Fruit fly (Drosophila melanogaster) whole organism, pupa: ENCODE measurements around the gene CG3091.

ENCODE experiments used
- CG10348 ChIP-seq: fragments of 200-800 bp; sonication (Bioruptor generic); IDR thresholded peaks from 2 replicates; pipeline ENCODE4 v1.3.6; 2022; ENCODE audit warnings: missing biosample characterization, missing genetic modification characterization
- CG12605 ChIP-seq: fragments of 200-800 bp; sonication (Bioruptor generic); IDR thresholded peaks from 2 replicates; pipeline ENCODE4 v1.3.6; 2022; ENCODE audit warnings: missing biosample characterization, missing genetic modification characterization
- CG13204 ChIP-seq: fragments of 200-800 bp; sonication (Bioruptor generic); optimal IDR thresholded peaks from 2 replicates; lab custom pipeline; 2018; ENCODE audit warnings: missing biosample characterization, mild to moderate bottlenecking, missing genetic modification characterization, moderate library complexity
- CG14655 ChIP-seq: fragments of 200-800 bp; sonication (Bioruptor generic); optimal IDR thresholded peaks from 3 replicates; lab custom pipeline; 2017; ENCODE audit warnings: mild to moderate bottlenecking, missing biosample characterization, missing genetic modification reagents, missing genetic modification characterization
- CG15710 ChIP-seq: fragments of 200-800 bp; sonication (Bioruptor generic); optimal IDR thresholded peaks from 2 replicates; lab custom pipeline; 2018; ENCODE audit warnings: missing biosample characterization, mild to moderate bottlenecking, missing genetic modification characterization, moderate library complexity
- CG17806 ChIP-seq: fragments of 200-800 bp; sonication (Bioruptor generic); optimal IDR thresholded peaks from 2 replicates; lab custom pipeline; 2018; ENCODE audit warnings: missing biosample characterization, mild to moderate bottlenecking, missing genetic modification characterization, moderate library complexity
- CG32121 ChIP-seq: fragments of 200-800 bp; sonication (Bioruptor generic); IDR thresholded peaks from 2 replicates; pipeline ENCODE4 v1.3.6; 2022; ENCODE audit warnings: missing biosample characterization, missing genetic modification characterization
- CG34367 ChIP-seq: fragments of 200-800 bp; sonication (Bioruptor generic); optimal IDR thresholded peaks from 2 replicates; lab custom pipeline; 2018; ENCODE audit warnings: missing biosample characterization, mild to moderate bottlenecking, missing genetic modification characterization
- CG4496 ChIP-seq: fragments of 200-800 bp; sonication (Bioruptor generic); IDR thresholded peaks from 3 replicates; pipeline ENCODE4 v1.3.6; 2022; ENCODE audit warnings: missing biosample characterization, missing genetic modification characterization
- CG8159 ChIP-seq: fragments of 200-800 bp; sonication (Bioruptor generic); optimal IDR thresholded peaks from 3 replicates; lab custom pipeline; 2018; ENCODE audit warnings: missing biosample characterization, mild to moderate bottlenecking, missing genetic modification characterization, moderate library complexity
- CG8301 ChIP-seq: fragments of 200-800 bp; sonication (Bioruptor generic); optimal IDR thresholded peaks from 2 replicates; lab custom pipeline; 2018; ENCODE audit warnings: missing biosample characterization, mild to moderate bottlenecking, missing genetic modification characterization
- CG9948 ChIP-seq: fragments of 200-800 bp; sonication (Bioruptor generic); optimal IDR thresholded peaks from 2 replicates; lab custom pipeline; 2018; ENCODE audit warnings: missing biosample characterization, mild to moderate bottlenecking, missing genetic modification characterization, moderate library complexity
- D1 ChIP-seq: fragments of 200-800 bp; sonication (Bioruptor generic); optimal IDR thresholded peaks from 2 replicates; lab custom pipeline; 2018; ENCODE audit warnings: missing biosample characterization, mild to moderate bottlenecking, missing genetic modification characterization, moderate library complexity
- EcR ChIP-seq: fragments of 200-800 bp; sonication (Bioruptor generic); optimal IDR thresholded peaks from 3 replicates; lab custom pipeline; 2019; ENCODE audit warnings: missing biosample characterization, missing genetic modification characterization, mild to moderate bottlenecking, moderate library complexity, missing genetic modification reagents
- Ets98B ChIP-seq: fragments of 200-800 bp; sonication (Bioruptor generic); IDR thresholded peaks from 2 replicates; pipeline ENCODE4 v1.3.6; 2022; ENCODE audit warnings: missing biosample characterization, missing genetic modification characterization
- Pif1A ChIP-seq: fragments of 200-800 bp; sonication (Bioruptor generic); optimal IDR thresholded peaks from 3 replicates; lab custom pipeline; 2016; ENCODE audit warnings: missing biosample characterization, missing genetic modification characterization
- Pif1B ChIP-seq: fragments of 200-800 bp; sonication (Bioruptor generic); optimal IDR thresholded peaks from 3 replicates; lab custom pipeline; 2016; ENCODE audit warnings: missing biosample characterization, missing genetic modification characterization
- Snoo ChIP-seq: fragments of 200-800 bp; sonication (Bioruptor generic); optimal IDR thresholded peaks from 3 replicates; lab custom pipeline; 2017; ENCODE audit warnings: missing biosample characterization, mild to moderate bottlenecking, missing genetic modification characterization, inconsistent platforms
- fd96Ca ChIP-seq: fragments of 200-800 bp; sonication (Bioruptor generic); IDR thresholded peaks from 3 replicates; pipeline ENCODE4 v1.3.6; 2022; ENCODE audit warnings: missing biosample characterization, missing genetic modification characterization
- gl ChIP-seq: fragments of 200-800 bp; sonication (Bioruptor generic); optimal IDR thresholded peaks from 2 replicates; lab custom pipeline; 2018; ENCODE audit warnings: missing biosample characterization, mild to moderate bottlenecking, missing genetic modification characterization
- rn ChIP-seq: fragments of 200-800 bp; sonication (Bioruptor generic); IDR thresholded peaks from 2 replicates; pipeline ENCODE4 v1.3.6; 2022; ENCODE audit warnings: missing biosample characterization, missing genetic modification characterization

CG3091 gene

DNA sequence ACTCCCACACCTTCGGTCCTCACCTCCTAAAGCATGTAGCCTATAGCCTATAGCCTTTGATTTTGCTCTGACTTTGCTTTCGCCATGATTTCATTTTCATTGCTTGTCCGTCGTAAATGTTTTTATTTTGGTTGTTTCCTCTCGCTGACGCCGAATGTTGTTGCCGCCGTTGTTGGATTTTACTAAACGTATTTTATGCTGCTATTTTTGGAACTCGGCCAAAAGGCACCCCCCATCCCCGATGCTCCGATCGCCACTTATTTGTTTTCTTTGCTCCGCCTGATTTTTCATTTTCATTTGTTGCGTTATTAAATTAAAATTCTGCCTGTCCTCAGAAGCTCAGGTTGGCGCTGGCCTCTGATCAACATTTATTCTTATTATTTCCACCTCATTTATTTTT is 34.8 kb downstream of the CG3091 start:
- TF ChIP-seq CG14655 (GFP tag; lab: Kevin White, UChicago) (no peak), CG12605 (no peak), Pif1A (GFP tag; lab: Kevin White, UChicago) (no peak), gl (tag; lab: Kevin White, UChicago) (no peak), CG17806 (tag; lab: Kevin White, UChicago) (no peak), CG9948 (tag; lab: Kevin White, UChicago) (no peak), Ets98B (no peak), CG34367 (no peak)

DNA sequence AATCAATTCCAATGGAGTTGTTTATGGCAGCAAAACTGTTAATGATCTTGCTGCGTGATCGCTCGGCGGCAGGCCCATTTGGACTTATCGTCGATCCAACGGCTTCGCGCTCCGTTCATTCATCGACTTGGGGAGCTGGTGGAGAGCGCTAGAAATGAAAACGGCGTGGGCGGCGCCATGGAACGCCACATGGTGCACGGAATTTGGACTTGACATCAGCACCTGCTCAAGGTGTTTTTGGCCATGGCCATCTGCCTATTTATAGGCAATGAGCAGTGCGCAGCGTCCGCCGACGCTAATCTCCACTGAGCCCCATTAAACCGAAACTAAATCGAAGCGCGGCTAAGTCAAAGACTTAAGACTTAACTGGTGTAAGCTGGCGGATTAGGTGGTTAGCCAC is 35.5 kb downstream of the CG3091 start:
- no peak for TF ChIP-seq D1 (tag; lab: Kevin White, UChicago)
- no peak for TF ChIP-seq gl (tag; lab: Kevin White, UChicago)
- no peak for TF ChIP-seq CG9948 (tag; lab: Kevin White, UChicago)

DNA sequence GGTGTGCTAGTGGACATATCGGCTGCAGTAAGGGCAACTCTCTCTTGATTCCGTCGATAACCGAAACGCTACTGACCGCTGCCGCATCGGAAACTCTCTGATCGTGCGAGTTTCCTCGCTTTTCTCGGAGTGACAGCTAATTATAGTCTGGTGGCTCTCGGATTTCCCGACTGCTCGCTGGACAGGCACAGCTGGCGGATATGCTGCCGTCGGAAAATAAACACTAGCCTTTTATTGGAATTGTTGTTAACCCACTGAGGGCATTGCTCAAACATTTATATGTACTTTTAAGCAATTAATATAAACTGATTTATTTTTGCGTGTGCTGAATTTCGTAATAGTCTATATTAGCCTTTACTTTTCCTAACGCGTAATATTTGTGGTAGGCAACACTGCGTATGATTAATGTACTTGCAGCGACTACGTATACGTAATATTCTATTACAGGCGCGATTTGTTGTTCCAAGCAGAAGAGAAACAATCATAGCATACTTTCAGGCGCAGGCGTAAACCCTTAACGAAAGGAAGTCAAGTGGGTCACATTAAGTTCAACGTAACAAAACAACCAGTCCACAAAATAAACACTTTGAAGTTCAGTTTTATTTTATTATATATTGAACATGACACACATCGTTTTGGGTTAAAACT is 40.1 kb downstream of the CG3091 start, which contains the start of gene SmydA-8:
Gene SmydA-8, minus strand, starts transcription at position 51 of the 648 bp plus-strand sequence.
- peak; percentile 17 for TF ChIP-seq EcR
- TF ChIP-seq CG8301 (tag; lab: Kevin White, UChicago): no peak
- 0 out of 3 replicates have a peak, but pooled peaks have one; percentile 51 for TF ChIP-seq CG4496 (GFP tag; lab: Robert Waterston, UW)
- TF ChIP-seq Pif1A (GFP tag; lab: Kevin White, UChicago): peak; percentile 16

DNA sequence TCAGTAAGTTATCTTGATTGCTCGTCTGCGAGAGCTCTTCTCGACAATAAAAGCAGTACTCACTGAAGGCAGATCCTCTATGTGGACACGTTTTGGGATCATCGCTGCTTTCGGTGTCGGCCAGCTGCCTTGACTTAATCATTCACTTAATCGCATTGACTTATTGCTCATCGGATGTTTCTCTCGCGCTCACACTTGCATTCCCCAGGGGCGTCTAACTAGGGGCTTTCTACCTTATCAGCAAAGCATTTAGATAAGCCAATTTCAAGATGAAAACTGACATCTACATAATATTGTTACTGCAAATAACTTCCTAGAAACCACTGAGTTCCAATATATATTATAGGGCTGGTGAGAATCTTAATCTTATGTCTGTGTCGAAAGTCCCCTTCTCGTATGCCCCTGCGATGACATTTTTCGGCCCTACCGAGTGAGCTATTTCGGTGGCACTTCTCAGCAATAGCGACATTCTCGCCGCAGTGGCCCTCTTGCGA is 41.6 kb downstream of the CG3091 start:
- TF ChIP-seq Ets98B (peak; percentile 60), CG14655 (GFP tag; lab: Kevin White, UChicago) (peak; percentile 6), rn (GFP tag; lab: Robert Waterston, UW) (no peak), CG32121 (GFP tag; lab: Robert Waterston, UW) (peak; percentile 47), Pif1A (GFP tag; lab: Kevin White, UChicago) (peak; percentile 8), fd96Ca (GFP tag; lab: Robert Waterston, UW) (0 out of 3 replicates have a peak, but pooled peaks have one; percentile 26), CG10348 (no peak)

DNA sequence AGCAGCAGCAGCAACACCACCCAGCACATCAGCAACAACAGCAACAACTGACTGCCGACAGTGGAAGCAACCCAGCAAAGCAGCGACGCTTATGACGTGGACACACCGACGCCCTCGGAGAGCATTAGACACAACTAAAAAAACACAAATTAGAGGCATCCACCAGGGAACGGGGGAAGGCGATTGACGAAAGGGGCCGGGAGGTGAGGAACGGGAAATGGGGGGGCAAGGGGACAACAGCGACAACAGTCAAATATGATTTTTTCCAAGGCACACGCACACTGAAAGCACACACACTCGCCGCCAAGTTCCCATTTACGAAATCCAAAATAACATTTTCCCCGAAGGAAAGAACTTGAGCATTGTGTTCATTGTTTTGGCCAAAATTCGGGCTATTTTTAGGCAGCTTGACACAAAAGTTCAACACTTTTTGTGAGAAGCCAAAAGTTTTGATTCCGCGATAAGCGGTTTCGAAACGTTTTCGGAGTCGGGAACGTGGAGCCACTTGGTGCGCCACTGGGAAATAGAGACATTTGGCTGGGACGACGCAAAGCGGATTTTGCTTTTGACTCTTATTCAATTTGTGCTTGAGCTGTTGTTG is 45.3 kb downstream of the CG3091 start:
- no peak for TF ChIP-seq Pif1A (GFP tag; lab: Kevin White, UChicago)
- 0 out of 2 replicates have a peak, but pooled peaks have one; percentile 39 for TF ChIP-seq CG10348
- TF ChIP-seq fd96Ca (GFP tag; lab: Robert Waterston, UW): peak; percentile 65; the same call in 2 of the 3 replicates
- TF ChIP-seq CG4496 (GFP tag; lab: Robert Waterston, UW): peak; percentile 13; the same call in 1 of the 3 replicates
- TF ChIP-seq CG32121 (GFP tag; lab: Robert Waterston, UW): peak; percentile 34; the same call in 1 of the 2 replicates
- TF ChIP-seq, all 21 proteins: peak for 4

DNA sequence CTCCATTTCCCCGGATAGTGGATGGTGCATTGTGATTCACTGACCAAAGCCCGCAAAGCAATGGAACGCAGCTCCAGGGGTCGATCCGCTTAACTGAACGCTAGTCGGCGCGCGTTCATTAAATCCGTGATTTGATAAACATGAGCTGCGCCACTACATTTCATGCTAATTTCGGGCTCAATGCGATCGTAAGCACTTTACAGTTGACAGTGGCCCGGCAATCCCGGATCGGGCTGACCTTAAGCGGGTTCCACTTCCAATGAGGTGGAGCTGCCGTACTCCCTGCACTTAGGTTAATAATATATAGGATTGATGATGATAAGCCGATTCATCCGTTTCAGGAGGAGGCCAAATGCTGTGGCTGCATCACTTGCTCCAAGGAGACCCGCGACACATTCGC is 50.2 kb downstream of the CG3091 start, which contains the start of gene FarO:
Gene FarO, minus strand, starts transcription at position 101 of the 400 bp plus-strand sequence.
- no peak for TF ChIP-seq CG10348
- no peak for TF ChIP-seq EcR
- no peak for TF ChIP-seq Snoo (tag; lab: Kevin White, UChicago)
- no peak for TF ChIP-seq CG12605
- TF ChIP-seq CG14655 (GFP tag; lab: Kevin White, UChicago): no peak
- TF ChIP-seq fd96Ca (GFP tag; lab: Robert Waterston, UW): no peak
- TF ChIP-seq Ets98B: no peak
- TF ChIP-seq CG8301 (tag; lab: Kevin White, UChicago): no peak
- no peak for TF ChIP-seq gl (tag; lab: Kevin White, UChicago)
- TF ChIP-seq rn (GFP tag; lab: Robert Waterston, UW): no peak
- no peak for TF ChIP-seq D1 (tag; lab: Kevin White, UChicago)
- TF ChIP-seq CG34367: no peak
- TF ChIP-seq CG32121 (GFP tag; lab: Robert Waterston, UW): no peak
- no peak for TF ChIP-seq CG17806 (tag; lab: Kevin White, UChicago)
- no peak for TF ChIP-seq Pif1B
- TF ChIP-seq CG15710: no peak
- TF ChIP-seq CG13204 (GFP tag; lab: Kevin White, UChicago): no peak
- TF ChIP-seq CG8159: no peak
